Worm (Caenorhabditis elegans): ENCODE data around the gene B0252.8.

Gene B0252.8

ce11 chrII:6943299-6944051 lies 27.5 kb downstream of the B0252.8 start (continued):
- TF ChIP-seq ham-2 (GFP tag; optimal IDR thresholded peaks at IDR 0.05) (no peak), snpc-4 (tag; optimal IDR thresholded peaks at IDR 0.05) (no peak), bed-3 (GFP tag; optimal IDR thresholded peaks at IDR 0.05) (no peak), M03D4.4 (tag; optimal IDR thresholded peaks at IDR 0.05) (peak; percentile 38), ces-1 (GFP tag; optimal IDR thresholded peaks at IDR 0.05) (peak; percentile 26), nhr-237 (tag; optimal IDR thresholded peaks at IDR 0.05) (no peak), elt-1 (tag; optimal IDR thresholded peaks at IDR 0.05; ENCODE audit: borderline replicate concordance, insufficient read depth) (no peak)

ce11 chrII:6951250-6951806 lies 35.4 kb downstream of the B0252.8 start, which contains the start of the genes malt-1 and ceh-38:
TSS of gene malt-1 (minus strand) at chrII:6951300.
TSS of gene ceh-38 (plus strand) at chrII:6951526.
- peak; percentile 26 for TF ChIP-seq nhr-28 (tag; optimal IDR thresholded peaks at IDR 0.05)
- no peak for TF ChIP-seq flh-1 (GFP tag; optimal IDR thresholded peaks at IDR 0.05)
- no peak for TF ChIP-seq elt-3 (tag; optimal IDR thresholded peaks at IDR 0.05)
- peak; percentile 6 for TF ChIP-seq sem-2 (GFP tag; optimal IDR thresholded peaks at IDR 0.05)
- TF ChIP-seq drap-1 (GFP tag; optimal IDR thresholded peaks at IDR 0.05): peak; percentile 66
- peak; percentile 92 for TF ChIP-seq ces-1 (GFP tag; optimal IDR thresholded peaks at IDR 0.05)
- TF ChIP-seq ztf-11 (tag; optimal IDR thresholded peaks at IDR 0.05): peak; percentile 31
- peak; percentile 86 for TF ChIP-seq unc-120 (tag; optimal IDR thresholded peaks at IDR 0.05; ENCODE audit: poor library complexity, severe bottlenecking)
- TF ChIP-seq nhr-2 (tag; optimal IDR thresholded peaks at IDR 0.05): peak; percentile 44
- no peak for TF ChIP-seq zip-8 (tag; optimal IDR thresholded peaks at IDR 0.05)
- no peak for TF ChIP-seq lin-32 (GFP tag; optimal IDR thresholded peaks at IDR 0.05)
- TF ChIP-seq pha-4 (tag; optimal IDR thresholded peaks at IDR 0.05): peak; percentile 94
- no peak for TF ChIP-seq ceh-43 (GFP tag; optimal IDR thresholded peaks at IDR 0.05)
- peak; percentile 37 for TF ChIP-seq lin-13 (tag; optimal IDR thresholded peaks at IDR 0.05)
- no peak for TF ChIP-seq unc-39 (tag; optimal IDR thresholded peaks at IDR 0.05)
- TF ChIP-seq tbx-8 (GFP tag; optimal IDR thresholded peaks at IDR 0.05): no peak
- peak; percentile 77 for TF ChIP-seq hlh-1 (tag; optimal IDR thresholded peaks at IDR 0.05)
- peak; percentile 90 for TF ChIP-seq lsy-2 (tag; optimal IDR thresholded peaks at IDR 0.05)
- no peak for TF ChIP-seq nhr-76 (tag; optimal IDR thresholded peaks at IDR 0.05)
- peak; percentile 93 for TF ChIP-seq nhr-237 (tag; optimal IDR thresholded peaks at IDR 0.05)
- TF ChIP-seq elt-1 (tag; optimal IDR thresholded peaks at IDR 0.05; ENCODE audit: borderline replicate concordance, insufficient read depth): no peak
- TF ChIP-seq unc-62 (GFP tag; optimal IDR thresholded peaks at IDR 0.05): peak; percentile 90
- no peak for TF ChIP-seq snpc-4 (tag; optimal IDR thresholded peaks at IDR 0.05)
- peak; percentile 95 for TF ChIP-seq ceh-39 (tag; optimal IDR thresholded peaks at IDR 0.05)
- peak; percentile 91 for TF ChIP-seq mep-1 (tag; optimal IDR thresholded peaks at IDR 0.05)
- TF ChIP-seq M03D4.4 (tag; optimal IDR thresholded peaks at IDR 0.05): peak; percentile 4
- peak; percentile 61 for TF ChIP-seq mls-2 (tag; optimal IDR thresholded peaks at IDR 0.05)
- no peak for TF ChIP-seq blmp-1 (tag; optimal IDR thresholded peaks at IDR 0.05)
- no peak for TF ChIP-seq bed-3 (GFP tag; optimal IDR thresholded peaks at IDR 0.05)
- TF ChIP-seq cnd-1 (tag; optimal IDR thresholded peaks at IDR 0.05): peak; percentile 59
- TF ChIP-seq sptf-1 (tag; optimal IDR thresholded peaks at IDR 0.05): peak; percentile 66
- TF ChIP-seq ham-2 (GFP tag; optimal IDR thresholded peaks at IDR 0.05): no peak
- peak; percentile 34 for TF ChIP-seq ceh-83 (GFP tag; optimal IDR thresholded peaks at IDR 0.05)
- peak; percentile 21 for TF ChIP-seq nhr-12 (tag; optimal IDR thresholded peaks at IDR 0.05)
- peak; percentile 87 for TF ChIP-seq mab-5 (tag; optimal IDR thresholded peaks at IDR 0.05)

- no peak for TF ChIP-seq tbx-8 (GFP tag; optimal IDR thresholded peaks at IDR 0.05)
- TF ChIP-seq ceh-39 (tag; optimal IDR thresholded peaks at IDR 0.05): no peak
- TF ChIP-seq lin-13 (tag; optimal IDR thresholded peaks at IDR 0.05): no peak
- TF ChIP-seq M03D4.4 (tag; optimal IDR thresholded peaks at IDR 0.05): no peak
- no peak for TF ChIP-seq sptf-1 (tag; optimal IDR thresholded peaks at IDR 0.05)
- TF ChIP-seq elt-3 (tag; optimal IDR thresholded peaks at IDR 0.05): no peak
- no peak for TF ChIP-seq drap-1 (GFP tag; optimal IDR thresholded peaks at IDR 0.05)
These were observed 39.2 kb downstream of the B0252.8 start for ce11 chrII:6955084-6955697.
